Worm (Caenorhabditis elegans): ENCODE data around the gene F38E9.4.

DNA sequence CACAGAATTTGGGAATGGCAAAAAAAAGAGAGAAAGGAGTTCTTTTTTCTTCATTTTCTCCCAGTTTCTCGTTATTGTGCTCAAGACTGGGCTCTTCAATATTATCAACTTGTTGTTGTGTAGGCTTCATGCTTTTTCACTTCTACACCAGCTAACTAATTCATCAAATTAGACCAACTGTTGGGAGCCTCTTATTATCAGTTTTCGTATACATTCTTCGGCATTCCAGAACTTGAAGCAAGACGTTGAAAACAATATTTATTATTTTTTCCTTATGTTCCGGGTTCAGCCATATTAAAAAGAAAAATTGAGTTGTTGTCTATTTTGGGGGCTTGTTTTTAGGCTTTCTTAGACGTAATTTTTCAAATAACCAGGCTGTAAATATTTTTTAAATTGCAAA, 31.2 kb downstream of the F38E9.4 start:
- TF ChIP-seq him-1 (tag; optimal IDR thresholded peaks at IDR 0.05) (no peak), W03F9.2 (tag; optimal IDR thresholded peaks at IDR 0.05) (no peak)

Data from whole organism, L4/young adult.